Fruit fly (Drosophila melanogaster): Measurements from ENCODE around the gene Rcc1.

The Rcc1 gene

DNA sequence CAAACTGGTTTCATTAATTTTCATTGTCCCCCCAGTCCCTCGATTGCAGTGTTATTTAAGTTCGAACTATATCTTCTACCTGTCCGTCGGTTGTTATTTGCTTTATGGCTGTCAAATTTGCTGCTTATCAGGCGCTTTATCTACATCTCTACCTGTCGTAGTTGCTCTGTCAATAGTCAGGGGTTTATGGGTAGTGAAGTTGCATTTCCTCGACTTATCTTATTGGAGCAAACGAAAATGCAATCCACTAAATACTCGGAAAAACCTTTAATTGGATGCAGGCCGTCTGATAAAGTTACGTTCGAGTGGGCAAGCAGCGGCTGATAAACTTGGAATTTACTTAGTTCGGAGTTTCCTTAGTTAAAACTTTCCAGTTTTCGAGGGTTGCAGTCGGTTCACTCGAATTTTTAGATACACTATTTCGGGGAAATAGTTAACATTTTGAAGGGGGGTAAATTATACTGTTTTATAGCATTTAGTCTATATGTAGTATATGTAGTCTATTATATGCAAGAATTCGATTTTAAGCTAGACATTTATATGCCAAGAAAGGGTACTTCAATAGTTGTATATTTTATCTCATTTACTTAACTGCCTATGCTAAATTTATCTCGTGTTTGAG is 14.6 kb upstream of the Rcc1 start:
- TF ChIP-seq salm (tag; optimal IDR thresholded peaks at IDR 0.05) (peak; percentile 81), gro (GFP tag; optimal IDR thresholded peaks at IDR 0.05) (no peak), maf-S (GFP tag; optimal IDR thresholded peaks at IDR 0.05) (no peak), CG31224 (GFP tag; IDR thresholded peaks at IDR 0.05) (no peak), CG3407 (GFP tag; optimal IDR thresholded peaks at IDR 0.05) (peak; percentile 21), NC2α (GFP tag; optimal IDR thresholded peaks at IDR 0.05) (no peak), ap (GFP tag; IDR thresholded peaks at IDR 0.05) (no peak), prd (optimal IDR thresholded peaks at IDR 0.05) (no peak), prd (GFP tag; IDR thresholded peaks at IDR 0.05) (no peak), CG18262 (tag; optimal IDR thresholded peaks at IDR 0.05) (peak; percentile 9), HmgD (GFP tag; optimal IDR thresholded peaks at IDR 0.05) (no peak), CG12155 (GFP tag; optimal IDR thresholded peaks at IDR 0.05) (no peak), pita (GFP tag; optimal IDR thresholded peaks at IDR 0.05) (no peak), CG15269 (tag; optimal IDR thresholded peaks at IDR 0.05) (no peak), stwl (tag; optimal IDR thresholded peaks at IDR 0.05) (no peak), lmd (GFP tag; IDR thresholded peaks at IDR 0.05) (no peak), CG16863 (GFP tag; optimal IDR thresholded peaks at IDR 0.05) (no peak), exex (tag; optimal IDR thresholded peaks at IDR 0.05) (peak; percentile 37), Hr78 (GFP tag; optimal IDR thresholded peaks at IDR 0.05) (peak in 1 of 2 experiments; percentile 15), CG1529 (GFP tag; optimal IDR thresholded peaks at IDR 0.05) (no peak), her (GFP tag; optimal IDR thresholded peaks at IDR 0.05) (no peak), pum (GFP tag; optimal IDR thresholded peaks at IDR 0.05) (no peak), CG6813 (GFP tag; optimal IDR thresholded peaks at IDR 0.05) (no peak), CG9797 (GFP tag; optimal IDR thresholded peaks at IDR 0.05) (no peak), gcm (GFP tag; optimal IDR thresholded peaks at IDR 0.05) (no peak), sens (GFP tag) (peak; percentile 64), CG15073 (GFP tag; optimal IDR thresholded peaks at IDR 0.05) (no peak), ash1 (GFP tag; optimal IDR thresholded peaks at IDR 0.05) (no peak), CG16779 (GFP tag; IDR thresholded peaks at IDR 0.05) (no peak), CG7963 (GFP tag; IDR thresholded peaks at IDR 0.05; ENCODE audit: partially characterized antibody) (no peak), wek (GFP tag; optimal IDR thresholded peaks at IDR 0.05) (peak; percentile 10), sd (tag; optimal IDR thresholded peaks at IDR 0.05) (peak; percentile 57), hbn (GFP tag; IDR thresholded peaks at IDR 0.05; ENCODE audit: partially characterized antibody) (no peak), E2f2 (GFP tag; IDR thresholded peaks at IDR 0.05) (no peak), CG8359 (GFP tag; optimal IDR thresholded peaks at IDR 0.05; ENCODE audit: borderline replicate concordance) (peak; percentile 9), h (optimal IDR thresholded peaks at IDR 0.05) (no peak), Dad (GFP tag; optimal IDR thresholded peaks at IDR 0.05) (no peak), CG15601 (tag; optimal IDR thresholded peaks at IDR 0.05) (peak; percentile 29), CG15479 (GFP tag; optimal IDR thresholded peaks at IDR 0.05) (peak; percentile 14), Pdp1 (GFP tag; optimal IDR thresholded peaks at IDR 0.05) (no peak), Xrp1 (GFP tag; IDR thresholded peaks at IDR 0.05) (no peak), scrt (GFP tag; optimal IDR thresholded peaks at IDR 0.05) (no peak), odd (GFP tag; optimal IDR thresholded peaks at IDR 0.05) (peak; percentile 42), CG33557 (GFP tag; optimal IDR thresholded peaks at IDR 0.05) (peak; percentile 49), lab (GFP tag; optimal IDR thresholded peaks at IDR 0.05) (no peak), CG2202 (tag; optimal IDR thresholded peaks at IDR 0.05) (peak; percentile 34), CG10209 (GFP tag; optimal IDR thresholded peaks at IDR 0.05) (no peak), lilli (GFP tag; optimal IDR thresholded peaks at IDR 0.05) (no peak), eve (GFP tag; optimal IDR thresholded peaks at IDR 0.05) (peak in 1 of 2 experiments; percentile 46), esg (GFP tag; conservative IDR thresholded peaks at IDR 0.05) (no peak)

All from whole organism, embryonic.